Fruit fly (Drosophila melanogaster) whole organism, embryonic: ENCODE measurements around the gene CG44329.

ENCODE experiments used
- Antp ChIP-seq: fragments of 200-800 bp; sonication (Bioruptor generic); optimal IDR thresholded peaks from 3 replicates; lab custom pipeline; 2016; ENCODE audit warnings: missing biosample characterization, missing genetic modification characterization
- Asciz ChIP-seq: fragments of 200-800 bp; sonication (Bioruptor generic); optimal IDR thresholded peaks from 2 replicates; lab custom pipeline; 2017; ENCODE audit warnings: missing biosample characterization, mild to moderate bottlenecking, missing genetic modification characterization, missing genetic modification reagents
- BEAF-32 ChIP-seq: fragments of 200-800 bp; sonication (Bioruptor generic); optimal IDR thresholded peaks from 3 replicates; lab custom pipeline; 2017; ENCODE audit warnings: missing biosample characterization, missing genetic modification characterization, mild to moderate bottlenecking, moderate library complexity, missing genetic modification reagents
- Bteb2 ChIP-seq: fragments of 200-800 bp; sonication (Bioruptor generic); optimal IDR thresholded peaks from 2 replicates; lab custom pipeline; 2016; ENCODE audit warnings: missing biosample characterization, missing genetic modification characterization
- CG11456 ChIP-seq: fragments of 200-800 bp; sonication (Bioruptor generic); IDR thresholded peaks from 3 replicates; pipeline ENCODE4 v1.3.6; 2022; ENCODE audit warnings: missing biosample characterization, missing genetic modification characterization
- CG12942 ChIP-seq: fragments of 200-800 bp; sonication (Bioruptor generic); optimal IDR thresholded peaks from 3 replicates; lab custom pipeline; 2016; ENCODE audit warnings: missing biosample characterization, missing genetic modification characterization
- CG13894 ChIP-seq: fragments of 200-800 bp; sonication (Bioruptor generic); optimal IDR thresholded peaks from 3 replicates; lab custom pipeline; 2018; ENCODE audit warnings: missing biosample characterization, mild to moderate bottlenecking, missing genetic modification characterization, moderate library complexity
- CG14014 ChIP-seq: fragments of 200-800 bp; sonication (Bioruptor generic); IDR thresholded peaks from 2 replicates; pipeline ENCODE4 v1.3.6; 2022; ENCODE audit warnings: missing biosample characterization, missing genetic modification characterization
- CG14710 ChIP-seq: fragments of 200-800 bp; sonication (Bioruptor generic); optimal IDR thresholded peaks from 3 replicates; lab custom pipeline; 2019; ENCODE audit warnings: missing biosample characterization, mild to moderate bottlenecking, missing genetic modification characterization, moderate library complexity
- CG15269 ChIP-seq: fragments of 200-800 bp; sonication (Bioruptor generic); optimal IDR thresholded peaks from 2 replicates; lab custom pipeline; 2018; ENCODE audit warnings: missing biosample characterization, mild to moderate bottlenecking, missing genetic modification characterization, moderate library complexity
- CG1529 ChIP-seq: fragments of 200-800 bp; sonication (Bioruptor generic); optimal IDR thresholded peaks from 3 replicates; lab custom pipeline; 2018; ENCODE audit warnings: missing biosample characterization, missing genetic modification characterization
- CG15479 ChIP-seq: fragments of 200-800 bp; sonication (Bioruptor generic); optimal IDR thresholded peaks from 3 replicates; lab custom pipeline; 2019; ENCODE audit warnings: missing biosample characterization, mild to moderate bottlenecking, missing genetic modification characterization, moderate library complexity
- CG2875 ChIP-seq: fragments of 200-800 bp; sonication (Bioruptor generic); optimal IDR thresholded peaks from 2 replicates; lab custom pipeline; 2017; ENCODE audit warnings: missing biosample characterization, mild to moderate bottlenecking, missing genetic modification characterization, missing genetic modification reagents
- CG31441 ChIP-seq: fragments of 200-800 bp; sonication (Bioruptor generic); IDR thresholded peaks from 2 replicates; pipeline ENCODE4 v1.3.6; 2022; ENCODE audit warnings: missing biosample characterization, missing genetic modification characterization
- CG32532 ChIP-seq: fragments of 200-800 bp; sonication (Bioruptor generic); IDR thresholded peaks from 2 replicates; pipeline ENCODE4 v1.3.6; 2022; ENCODE audit warnings: missing biosample characterization, missing genetic modification characterization
- CG32767 ChIP-seq: fragments of 200-800 bp; sonication (Bioruptor generic); IDR thresholded peaks from 2 replicates; pipeline ENCODE4 v1.3.6; 2022; ENCODE audit warnings: missing biosample characterization, missing genetic modification characterization
- CG6272 ChIP-seq: fragments of 200-800 bp; sonication (Bioruptor generic); IDR thresholded peaks from 2 replicates; pipeline ENCODE4 v1.3.6; 2022; ENCODE audit warnings: missing biosample characterization, missing genetic modification characterization
- CG7745 ChIP-seq: fragments of 200-800 bp; sonication (Bioruptor generic); optimal IDR thresholded peaks from 2 replicates; lab custom pipeline; 2018; ENCODE audit warnings: missing biosample characterization, mild to moderate bottlenecking, missing genetic modification characterization, moderate library complexity
- CG7839 ChIP-seq: fragments of 200-800 bp; sonication (Bioruptor generic); optimal IDR thresholded peaks from 3 replicates; lab custom pipeline; 2018; ENCODE audit warnings: missing biosample characterization, mild to moderate bottlenecking, missing genetic modification characterization, moderate library complexity
- D19A ChIP-seq: fragments of 200-800 bp; optimal IDR thresholded peaks from 3 replicates; lab custom pipeline; 2019; ENCODE audit warnings: missing biosample characterization, mild to moderate bottlenecking, missing genetic modification characterization, moderate library complexity
- Drgx ChIP-seq: fragments of 200-800 bp; sonication (Bioruptor generic); IDR thresholded peaks from 2 replicates; pipeline ENCODE4 v1.3.6; 2022; ENCODE audit warnings: missing biosample characterization, missing genetic modification characterization
- Elba2 ChIP-seq: fragments of 200-800 bp; sonication (Bioruptor generic); optimal IDR thresholded peaks from 3 replicates; lab custom pipeline; 2016; ENCODE audit warnings: missing biosample characterization, missing genetic modification characterization
- Fer1 ChIP-seq: fragments of 200-800 bp; sonication (Bioruptor generic); optimal IDR thresholded peaks from 2 replicates; lab custom pipeline; 2017; ENCODE audit warnings: missing biosample characterization, mild to moderate bottlenecking, missing genetic modification characterization
- HHEX ChIP-seq: fragments of 200-800 bp; sonication (Bioruptor generic); optimal IDR thresholded peaks from 3 replicates; lab custom pipeline; 2017; ENCODE audit warnings: missing biosample characterization, mild to moderate bottlenecking, missing genetic modification characterization, missing genetic modification reagents
- Mad ChIP-seq: fragments of 200-800 bp; sonication (Bioruptor generic); optimal IDR thresholded peaks from 2 replicates; lab custom pipeline; 2016; ENCODE audit warnings: missing biosample characterization, missing genetic modification characterization
- Nf-YC ChIP-seq: fragments of 200-800 bp; optimal IDR thresholded peaks from 3 replicates; lab custom pipeline; 2019; ENCODE audit warnings: missing biosample characterization, mild to moderate bottlenecking, missing genetic modification characterization, moderate library complexity
- Pdp1 ChIP-seq, 2 experiments: fragments of 200-800 bp; sonication (Bioruptor generic); optimal IDR thresholded peaks; 3 replicates each; lab custom pipeline; 2016; ENCODE audit warnings: missing biosample characterization in 2 of 2, missing genetic modification characterization in 2 of 2, mild to moderate bottlenecking in 1 of 2, moderate library complexity in 1 of 2
- Side ChIP-seq: fragments of 200-800 bp; sonication (Bioruptor generic); optimal IDR thresholded peaks from 2 replicates; lab custom pipeline; 2016; ENCODE audit warnings: missing biosample characterization, missing genetic modification characterization
- Xrp1 ChIP-seq: fragments of 200-800 bp; sonication (Bioruptor generic); IDR thresholded peaks from 2 replicates; pipeline ENCODE4 v1.3.6; 2022; ENCODE audit warnings: missing biosample characterization, missing genetic modification characterization
- bab2 ChIP-seq: fragments of 200-800 bp; sonication (Bioruptor generic); optimal IDR thresholded peaks from 2 replicates; lab custom pipeline; 2016; ENCODE audit warnings: missing biosample characterization, missing genetic modification characterization
- btn ChIP-seq: fragments of 200-800 bp; sonication (Bioruptor generic); optimal IDR thresholded peaks from 2 replicates; lab custom pipeline; 2016; ENCODE audit warnings: missing biosample characterization, missing genetic modification characterization
- cas ChIP-seq: fragments of 200-800 bp; sonication (Bioruptor generic); IDR thresholded peaks from 2 replicates; pipeline ENCODE4 v1.3.6; 2022; ENCODE audit warnings: missing biosample characterization, missing genetic modification characterization
- croc ChIP-seq: fragments of 200-800 bp; sonication (Bioruptor generic); conservative IDR thresholded peaks from 3 replicates; pipeline ENCODE4 v1.3.6; 2022; ENCODE audit warnings: missing biosample characterization, missing genetic modification characterization
- dysf ChIP-seq: fragments of 200-800 bp; sonication (Bioruptor generic); IDR thresholded peaks from 3 replicates; pipeline ENCODE4 v1.3.6; 2022; ENCODE audit warnings: missing biosample characterization, missing genetic modification characterization
- ems ChIP-seq: fragments of 200-800 bp; sonication (Bioruptor generic); optimal IDR thresholded peaks from 3 replicates; lab custom pipeline; 2016; ENCODE audit warnings: missing biosample characterization, missing genetic modification characterization
- en ChIP-seq: fragments of 200-800 bp; sonication (Bioruptor generic); optimal IDR thresholded peaks from 2 replicates; lab custom pipeline; 2016; ENCODE audit warnings: missing biosample characterization, missing genetic modification characterization
- ewg ChIP-seq: fragments of 200-800 bp; sonication (Bioruptor generic); optimal IDR thresholded peaks from 3 replicates; lab custom pipeline; 2017; ENCODE audit warnings: mild to moderate bottlenecking, missing biosample characterization, missing genetic modification reagents, missing genetic modification characterization
- fd96Cb ChIP-seq: fragments of 200-800 bp; sonication (Bioruptor generic); optimal IDR thresholded peaks from 2 replicates; lab custom pipeline; 2018; ENCODE audit warnings: missing biosample characterization, mild to moderate bottlenecking, missing genetic modification characterization, moderate library complexity
- grn ChIP-seq: fragments of 200-800 bp; sonication (Bioruptor generic); optimal IDR thresholded peaks from 3 replicates; lab custom pipeline; 2017; ENCODE audit warnings: missing biosample characterization, missing genetic modification characterization
- her ChIP-seq: fragments of 200-800 bp; sonication (Bioruptor generic); optimal IDR thresholded peaks from 2 replicates; lab custom pipeline; 2016; ENCODE audit warnings: missing biosample characterization, missing genetic modification characterization
- lbe ChIP-seq: fragments of 200-800 bp; sonication (Bioruptor generic); optimal IDR thresholded peaks from 2 replicates; lab custom pipeline; 2016; ENCODE audit warnings: missing biosample characterization, mild to moderate bottlenecking, missing genetic modification characterization
- lmd ChIP-seq: fragments of 200-800 bp; sonication (Bioruptor generic); IDR thresholded peaks from 2 replicates; pipeline ENCODE4 v1.3.6; 2022; ENCODE audit warnings: missing biosample characterization, missing genetic modification characterization
- p53 ChIP-seq: fragments of 200-800 bp; sonication (Bioruptor generic); optimal IDR thresholded peaks from 2 replicates; lab custom pipeline; 2016; ENCODE audit warnings: missing biosample characterization, missing genetic modification characterization
- pan ChIP-seq, 4 experiments: fragments of >200 bp in 3 of 4; fragments of 200-800 bp in 1 of 4; sonication (Bioruptor generic) in 1 of 4; optimal IDR thresholded peaks in 3 of 4; IDR thresholded peaks in 1 of 4; 2 replicates each; pipeline versions ENCODE4 v1.3.6 to Lab custom; 2017 to 2022; ENCODE audit warnings: missing biosample characterization in 2 of 4, missing genetic modification characterization in 2 of 4, mixed read lengths in 1 of 4
- repo ChIP-seq: fragments of 200-800 bp; sonication (Bioruptor generic); optimal IDR thresholded peaks from 2 replicates; lab custom pipeline; 2016; ENCODE audit warnings: missing biosample characterization, missing genetic modification characterization
- ro ChIP-seq: fragments of 200-800 bp; sonication (Bioruptor generic); IDR thresholded peaks from 2 replicates; pipeline ENCODE4 v1.3.6; 2022; ENCODE audit warnings: missing biosample characterization, missing genetic modification characterization
- salm ChIP-seq: fragments of 200-800 bp; sonication (Bioruptor generic); optimal IDR thresholded peaks from 2 replicates; lab custom pipeline; 2018; ENCODE audit warnings: missing biosample characterization, mild to moderate bottlenecking, missing genetic modification characterization
- scrt ChIP-seq: fragments of 200-800 bp; sonication (Bioruptor generic); optimal IDR thresholded peaks from 2 replicates; lab custom pipeline; 2018; ENCODE audit warnings: missing biosample characterization, mild to moderate bottlenecking, missing genetic modification characterization, moderate library complexity
- shn ChIP-seq: fragments of 200-800 bp; sonication (Bioruptor generic); optimal IDR thresholded peaks from 3 replicates; lab custom pipeline; 2016; ENCODE audit warnings: missing biosample characterization, missing genetic modification characterization
- slbo ChIP-seq: fragments of 200-800 bp; sonication (Bioruptor generic); IDR thresholded peaks from 2 replicates; pipeline ENCODE4 v1.3.6; 2022; ENCODE audit warnings: missing biosample characterization, missing genetic modification characterization
- tup ChIP-seq: fragments of 200-800 bp; sonication (Bioruptor generic); optimal IDR thresholded peaks from 2 replicates; lab custom pipeline; 2016; ENCODE audit warnings: missing biosample characterization, mild to moderate bottlenecking, missing genetic modification characterization, moderate library complexity

CG44329 gene

DNA sequence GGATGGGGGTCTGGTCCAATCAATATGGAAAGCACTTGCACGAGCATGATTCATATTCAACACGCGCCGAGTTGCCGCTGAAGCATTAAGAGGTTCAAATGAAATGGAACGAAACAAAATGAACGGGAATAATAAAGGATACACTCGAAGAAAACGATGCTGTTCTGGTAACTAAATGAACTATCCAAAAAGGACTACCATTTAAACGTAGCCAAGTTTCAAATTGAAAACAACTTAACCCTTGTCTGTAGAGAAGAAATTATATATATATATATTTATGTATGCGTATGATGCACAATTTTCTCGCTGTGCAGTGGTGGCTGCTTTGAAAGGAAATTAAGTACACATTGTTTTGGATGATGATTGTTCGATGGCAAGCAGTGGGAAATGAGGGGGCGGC, 39.9 kb upstream of the CG44329 start (continued):
- no peak for TF ChIP-seq lmd (GFP tag; lab: Robert Waterston, UW)
- TF ChIP-seq tup (GFP tag; lab: Kevin White, UChicago) = no peak
- no peak for TF ChIP-seq Bteb2 (GFP tag; lab: Kevin White, UChicago)
- no peak for TF ChIP-seq CG1529 (GFP tag; lab: Kevin White, UChicago)
- peak; percentile 29 for TF ChIP-seq Fer1 (GFP tag; lab: Kevin White, UChicago)
- TF ChIP-seq fd96Cb (tag; lab: Kevin White, UChicago) = peak; percentile 14
- TF ChIP-seq HHEX (GFP tag; lab: Kevin White, UChicago) = no peak
- TF ChIP-seq D19A = peak; percentile 0
- no peak for TF ChIP-seq btn (GFP tag; lab: Kevin White, UChicago)
- no peak for TF ChIP-seq lbe (GFP tag; lab: Kevin White, UChicago)
- no peak for TF ChIP-seq Nf-YC
- no peak for TF ChIP-seq cas (GFP tag; lab: Robert Waterston, UW)
- no peak for TF ChIP-seq CG6272 (GFP tag; lab: Robert Waterston, UW)
- peak; percentile 13 for TF ChIP-seq scrt (GFP tag; lab: Kevin White, UChicago)
- no peak for TF ChIP-seq repo (GFP tag; lab: Kevin White, UChicago)
- TF ChIP-seq CG7745 (tag; lab: Kevin White, UChicago) = no peak
- no peak for TF ChIP-seq CG2875 (GFP tag; lab: Kevin White, UChicago)
- no peak for TF ChIP-seq en (GFP tag; lab: Kevin White, UChicago)
- TF ChIP-seq Elba2 (GFP tag; lab: Kevin White, UChicago) = no peak
- no peak for TF ChIP-seq Side (GFP tag; lab: Kevin White, UChicago)
- TF ChIP-seq Asciz = no peak
- no peak for TF ChIP-seq p53 (GFP tag; lab: Kevin White, UChicago)
- TF ChIP-seq croc (GFP tag; lab: Robert Waterston, UW) = no peak
- no peak for TF ChIP-seq ewg (GFP tag; lab: Kevin White, UChicago)
- TF ChIP-seq Xrp1 (GFP tag; lab: Robert Waterston, UW) = no peak
- no peak for TF ChIP-seq CG13894
- TF ChIP-seq CG15269 = peak; percentile 8
- no peak for TF ChIP-seq shn
- TF ChIP-seq CG32532 (GFP tag; lab: Robert Waterston, UW) = peak; percentile 30; the same call in 1 of the 2 replicates
- peak; percentile 2 for TF ChIP-seq CG14710 (tag; lab: Kevin White, UChicago)
- no peak for TF ChIP-seq BEAF-32 (GFP tag; lab: Kevin White, UChicago)
- TF ChIP-seq slbo (GFP tag; lab: Robert Waterston, UW) = peak; percentile 38; the same call in 1 of the 2 replicates
- no peak for TF ChIP-seq bab2
- TF ChIP-seq salm = no peak
- no peak for TF ChIP-seq CG11456
- no peak for TF ChIP-seq CG14014 (GFP tag; lab: Robert Waterston, UW)
- no peak for TF ChIP-seq Pdp1 (GFP tag; optimal IDR thresholded peaks at IDR 0.05; lab: Kevin White, UChicago)
- TF ChIP-seq Mad (GFP tag; lab: Kevin White, UChicago) = no peak
- no peak for TF ChIP-seq CG12942 (GFP tag; lab: Kevin White, UChicago)
- no peak for TF ChIP-seq CG32767 (GFP tag; lab: Robert Waterston, UW)
- 0 out of 2 replicates have a peak, but pooled peaks have one; percentile 27 for TF ChIP-seq CG31441
- TF ChIP-seq dysf (GFP tag; lab: Robert Waterston, UW) = 0 out of 3 replicates have a peak, but pooled peaks have one; percentile 32
- no peak for TF ChIP-seq her (GFP tag; lab: Kevin White, UChicago)
- no peak for TF ChIP-seq ro (GFP tag; lab: Robert Waterston, UW)
- no peak for TF ChIP-seq ems
- no peak for TF ChIP-seq pan (optimal IDR thresholded peaks at IDR 0.05; lab: Kevin White, UChicago)
- TF ChIP-seq pan (GFP tag; optimal IDR thresholded peaks at IDR 0.05 in 1 of 2, IDR thresholded peaks at IDR 0.05 in 1 of 2) = peak in 1 of 2 experiments; percentile 15
- peak; percentile 60 for TF ChIP-seq CG7839 (tag; lab: Kevin White, UChicago)
- no peak for TF ChIP-seq grn (GFP tag; lab: Kevin White, UChicago)
- TF ChIP-seq Antp = no peak
- TF ChIP-seq CG15479 (GFP tag; lab: Kevin White, UChicago) = no peak
- no peak for TF ChIP-seq Drgx (GFP tag; lab: Robert Waterston, UW)
